Fruit fly (Drosophila melanogaster) ovary, adult (tissue): ENCODE results near the gene CG33269.

Experiments used
- CG17801 ChIP-seq: fragments of 200-800 bp; optimal IDR thresholded peaks from 2 replicates; lab custom pipeline; 2019; ENCODE audit warnings: missing biosample characterization, mild to moderate bottlenecking, missing genetic modification characterization, moderate library complexity; ENCODE audit not compliant: partially characterized antibody

CG33269 gene

DNA sequence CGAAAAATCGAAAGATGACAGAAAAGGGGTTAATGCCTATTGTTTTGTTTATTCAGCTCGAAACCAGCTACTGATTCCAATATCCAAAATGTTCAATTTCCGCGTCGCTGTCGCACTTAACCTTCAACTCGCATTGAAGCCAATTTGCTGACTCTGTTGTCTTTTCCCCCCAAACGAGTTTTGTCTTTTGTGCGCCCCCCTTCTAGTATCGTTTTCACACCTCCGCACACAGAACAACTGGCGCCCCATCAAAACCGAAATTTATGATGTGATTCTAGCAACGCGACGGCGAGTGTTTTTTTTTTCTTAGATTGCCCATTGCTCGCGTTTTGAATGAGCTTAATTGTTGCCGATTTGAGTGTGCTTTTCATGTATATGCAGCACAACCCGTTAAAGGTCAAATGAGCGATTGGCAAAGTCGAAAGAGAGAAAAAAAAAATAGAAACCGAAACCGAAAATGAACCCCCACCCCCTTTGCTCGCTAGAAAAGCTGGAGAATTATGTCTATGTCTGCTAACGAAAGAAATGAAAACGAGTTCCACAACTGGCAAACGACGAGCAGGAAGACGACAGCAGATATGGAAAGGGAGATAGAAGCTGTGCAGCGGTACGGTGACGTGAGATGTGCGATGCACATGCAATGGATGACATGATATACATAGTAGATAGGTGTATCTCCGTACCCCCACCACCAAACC, 31.5 kb downstream of the CG33269 start:
- TF ChIP-seq CG17801 (GFP tag; lab: Kevin White, UChicago) = no peak

DNA sequence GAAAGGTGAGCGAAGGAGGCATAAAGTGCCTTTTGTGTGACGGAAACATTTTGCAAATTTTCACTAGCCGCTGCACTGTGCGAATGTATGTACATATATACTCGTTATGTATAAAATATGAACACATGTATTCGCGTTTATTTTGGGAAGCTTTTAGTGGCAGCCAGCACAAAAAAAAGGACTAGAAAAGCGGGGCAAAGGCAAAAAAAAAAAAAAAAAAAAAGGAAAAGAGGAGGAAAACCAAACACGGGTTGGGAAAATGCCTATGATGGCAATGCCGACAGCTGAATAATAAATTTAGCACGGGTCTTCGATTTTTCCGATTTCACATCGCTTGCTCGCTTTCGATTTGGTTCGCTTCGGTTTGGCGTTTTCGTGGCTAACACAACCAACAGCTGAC, 32.6 kb downstream of the CG33269 start:
- no peak for TF ChIP-seq CG17801 (GFP tag; lab: Kevin White, UChicago)

DNA sequence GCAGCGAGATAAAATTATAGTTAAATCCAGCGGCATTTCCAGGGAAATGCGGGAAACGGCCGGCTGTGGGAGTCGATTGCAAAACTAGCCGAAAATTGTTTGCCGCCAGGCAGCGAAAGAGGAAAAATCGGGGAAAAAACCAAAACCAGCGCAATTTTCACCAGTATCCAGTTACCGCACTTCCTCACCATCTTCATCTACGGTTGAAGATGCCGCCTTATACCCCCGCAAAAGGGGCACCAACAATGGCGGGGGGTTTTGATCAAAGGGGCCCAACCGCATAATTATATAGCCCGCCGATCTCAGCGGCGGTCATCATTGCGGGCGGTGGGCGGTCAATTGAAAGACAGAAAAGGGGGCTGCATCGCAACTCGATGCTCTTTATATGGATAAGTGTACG, 34.0 kb downstream of the CG33269 start:
- no peak for TF ChIP-seq CG17801 (GFP tag; lab: Kevin White, UChicago)

DNA sequence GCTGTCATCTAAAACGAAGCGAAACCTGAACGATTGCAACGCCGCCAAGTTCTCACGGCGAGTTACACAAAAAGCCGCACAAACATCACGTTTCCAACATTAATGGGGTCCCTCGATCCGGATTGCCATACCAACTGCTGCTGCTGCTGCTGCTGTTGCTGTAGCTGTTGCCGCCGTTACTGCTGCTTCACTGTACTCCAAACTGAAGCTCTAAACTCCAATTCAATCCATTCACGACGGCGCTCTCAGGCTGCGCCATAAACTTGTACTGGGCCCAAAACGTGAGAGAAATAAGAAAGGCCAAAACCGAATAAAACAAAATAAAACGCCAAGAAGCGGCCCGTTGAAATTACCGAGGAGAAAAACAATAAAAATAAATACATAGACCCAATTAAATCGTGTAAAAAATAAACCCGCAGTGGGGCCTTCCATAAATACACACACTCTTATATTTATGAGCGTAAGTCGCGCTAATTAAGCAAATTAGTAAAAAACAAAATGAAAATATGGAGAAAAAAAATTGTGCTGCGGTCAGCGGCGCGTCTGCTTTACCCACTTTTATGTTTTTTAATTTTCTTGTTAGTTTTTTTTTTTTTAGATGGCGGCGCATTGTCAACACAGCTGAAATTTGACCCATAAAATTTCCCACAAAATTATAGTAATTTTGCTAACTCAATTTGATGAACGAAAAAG, 34.5 kb downstream of the CG33269 start:
- peak; percentile 84 for TF ChIP-seq CG17801 (GFP tag; lab: Kevin White, UChicago)

DNA sequence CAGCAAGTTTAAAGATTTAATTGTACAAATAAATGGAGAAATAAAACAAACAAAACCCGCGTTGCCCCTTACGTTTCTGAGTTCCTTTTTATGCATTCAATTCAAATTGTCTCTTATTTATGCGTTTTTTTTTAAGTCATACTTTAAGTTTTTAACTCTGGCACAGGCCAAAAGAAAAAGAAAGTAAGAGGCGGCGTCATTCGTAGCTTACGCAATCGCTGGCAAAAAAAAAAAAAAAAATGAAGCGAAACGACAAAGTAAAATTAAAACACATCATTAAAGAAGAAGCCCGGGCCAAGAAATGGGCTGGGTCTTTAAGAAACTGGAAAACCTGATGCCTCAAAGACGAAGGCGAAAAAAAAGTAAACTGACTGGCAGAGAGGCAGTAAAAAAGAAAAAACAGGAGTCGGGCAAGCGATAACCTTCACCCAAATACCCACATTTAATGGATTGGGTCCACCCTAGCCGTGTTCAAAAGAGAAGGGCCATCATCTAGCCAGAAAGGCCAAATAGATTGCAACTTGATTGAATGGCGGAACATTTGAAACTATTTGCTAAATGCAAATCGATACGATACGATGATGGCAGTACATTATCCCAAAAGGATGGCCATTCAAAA, 38.2 kb downstream of the CG33269 start:
- no peak for TF ChIP-seq CG17801 (GFP tag; lab: Kevin White, UChicago)

DNA sequence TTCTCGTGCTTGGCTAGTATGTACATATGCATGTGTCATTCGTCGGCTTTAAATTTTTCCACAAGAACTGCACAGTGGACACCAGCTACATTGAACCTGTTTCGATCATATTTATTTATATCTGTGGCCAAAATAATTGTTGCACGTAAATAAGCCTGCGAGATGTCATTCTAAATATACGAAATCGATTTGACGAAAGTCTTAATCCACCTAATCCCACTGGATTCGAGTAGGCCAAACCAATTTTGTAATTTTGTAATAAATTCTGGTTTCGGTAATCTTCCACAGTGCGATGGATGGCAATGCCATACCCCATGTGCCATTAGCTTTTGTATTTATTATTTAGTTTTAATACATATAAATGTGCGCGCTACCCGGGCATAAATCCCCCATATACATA, 39.0 kb downstream of the CG33269 start:
- TF ChIP-seq CG17801 (GFP tag; lab: Kevin White, UChicago) = no peak

DNA sequence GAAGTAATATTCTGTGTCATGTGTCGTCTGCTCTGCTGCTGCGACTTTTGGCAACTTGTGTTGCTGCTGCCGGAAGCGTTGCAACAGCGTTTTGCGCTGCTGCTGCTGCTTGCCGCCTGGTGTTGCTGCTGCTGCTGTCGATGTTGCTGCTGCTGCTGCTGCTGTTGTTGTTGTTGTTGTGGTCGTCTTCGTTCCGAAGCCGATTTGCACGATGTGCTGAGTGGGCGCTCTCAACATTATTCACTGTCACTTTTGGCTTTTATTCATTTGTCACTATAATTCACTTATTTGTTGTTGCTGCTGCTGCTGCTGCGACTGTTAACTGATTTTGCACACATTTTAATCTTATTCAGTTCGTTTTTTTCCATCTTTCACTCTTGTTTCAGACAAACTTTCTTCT, 39.6 kb downstream of the CG33269 start:
- no peak for TF ChIP-seq CG17801 (GFP tag; lab: Kevin White, UChicago)

DNA sequence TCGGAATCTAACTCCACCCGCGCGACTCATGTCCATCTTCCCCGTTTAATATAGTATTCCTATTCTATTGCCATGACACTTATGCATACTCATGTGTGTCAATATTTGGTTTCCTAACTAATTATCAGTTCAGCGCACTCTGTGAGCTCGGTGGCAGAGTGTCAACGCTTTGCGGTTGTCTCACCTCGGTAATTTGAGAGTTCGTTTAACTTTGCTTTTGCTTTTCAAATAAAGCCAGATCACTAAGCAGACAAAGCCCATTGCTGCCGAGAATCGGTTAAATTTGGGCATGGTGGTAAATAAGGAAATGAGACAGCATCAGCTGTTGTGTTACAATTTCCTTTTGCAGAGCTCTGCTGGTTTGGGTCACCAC, 41.7 kb downstream of the CG33269 start:
- TF ChIP-seq CG17801 (GFP tag; lab: Kevin White, UChicago) = no peak

DNA sequence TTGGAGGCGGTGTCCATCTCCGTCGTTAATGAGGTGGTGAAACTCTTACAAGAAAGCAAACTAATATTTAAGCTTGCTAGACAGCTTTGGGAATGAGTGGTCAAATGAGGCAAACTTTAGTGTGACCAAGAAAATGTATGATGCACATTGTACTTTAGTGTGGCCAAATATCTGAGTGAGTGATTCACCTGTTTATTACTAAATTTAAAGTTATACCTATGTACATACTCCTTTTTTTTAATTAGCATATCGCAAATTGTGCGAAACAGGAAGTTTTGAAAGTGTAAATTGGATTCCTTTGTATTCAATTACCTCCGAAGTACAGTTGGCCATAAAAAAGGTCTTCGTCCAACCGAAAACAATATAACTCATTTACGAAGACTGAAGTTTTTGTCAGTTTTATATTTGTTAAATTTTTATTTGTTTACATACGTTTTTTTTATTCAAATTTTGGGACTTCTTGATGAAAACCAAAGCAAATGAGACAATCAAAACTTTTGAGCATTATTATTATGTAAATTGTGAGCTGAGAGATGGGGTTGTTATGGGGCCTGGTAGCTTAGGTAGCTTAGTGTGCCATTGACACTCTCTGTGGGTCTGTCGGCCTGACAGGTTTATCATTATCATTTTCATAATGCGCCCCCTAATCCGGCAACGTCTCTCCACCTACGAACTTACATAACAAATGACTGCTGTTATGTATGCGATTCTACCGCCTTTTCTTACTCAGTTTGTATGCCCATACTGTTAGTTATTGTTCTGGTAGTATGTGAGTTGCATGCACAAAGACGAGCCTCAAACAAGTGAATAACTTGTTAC, 42.3 kb downstream of the CG33269 start:
- TF ChIP-seq CG17801 (GFP tag; lab: Kevin White, UChicago) = no peak

DNA sequence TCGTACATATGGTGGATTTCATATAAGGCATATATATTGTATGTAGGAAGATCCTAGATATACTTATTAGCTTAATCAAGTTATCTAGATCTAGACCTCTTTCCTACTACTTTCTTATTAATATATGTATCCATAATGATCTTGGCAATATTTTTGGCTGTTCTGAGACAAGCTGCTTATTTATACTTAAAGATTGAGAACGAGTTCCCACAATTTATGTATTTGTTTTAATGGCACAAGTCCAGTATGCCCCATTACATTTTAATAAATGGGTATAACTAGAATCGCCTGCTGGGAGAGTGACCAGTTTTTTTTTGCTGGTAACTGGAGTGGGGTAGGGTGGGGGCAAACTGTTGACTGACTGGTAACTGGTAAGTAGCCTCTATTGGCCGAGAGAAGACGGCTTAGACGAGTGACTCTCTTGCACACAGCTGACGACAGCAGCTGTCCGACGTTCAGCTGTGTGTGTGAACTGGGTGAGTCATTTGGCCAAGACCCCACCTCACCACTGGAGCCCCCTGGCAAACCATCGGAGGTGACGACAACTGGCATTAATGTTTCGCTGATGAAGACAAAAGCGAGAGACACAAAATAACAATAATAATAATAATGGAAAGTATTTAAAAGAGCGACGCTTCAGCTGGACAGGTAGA, 45.1 kb downstream of the CG33269 start:
- no peak for TF ChIP-seq CG17801 (GFP tag; lab: Kevin White, UChicago)

DNA sequence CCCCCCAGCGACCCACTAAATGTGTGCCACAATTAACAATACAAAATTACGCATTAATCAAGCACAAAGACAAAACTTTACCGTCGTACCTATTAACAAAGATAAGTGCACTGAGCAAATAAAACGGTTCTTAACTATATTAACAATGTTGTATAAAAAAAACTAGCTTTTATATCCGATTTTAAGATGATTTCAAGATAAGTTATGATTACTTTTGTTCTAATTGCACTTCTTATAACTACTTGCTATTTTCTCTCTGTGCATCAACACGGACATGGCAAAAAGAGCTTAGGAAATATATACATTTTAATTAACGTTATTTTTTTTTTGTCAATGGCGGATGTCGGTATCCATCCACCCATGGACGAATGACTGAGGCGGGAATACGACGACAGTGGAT, 45.9 kb downstream of the CG33269 start:
- TF ChIP-seq CG17801 (GFP tag; lab: Kevin White, UChicago) = no peak

DNA sequence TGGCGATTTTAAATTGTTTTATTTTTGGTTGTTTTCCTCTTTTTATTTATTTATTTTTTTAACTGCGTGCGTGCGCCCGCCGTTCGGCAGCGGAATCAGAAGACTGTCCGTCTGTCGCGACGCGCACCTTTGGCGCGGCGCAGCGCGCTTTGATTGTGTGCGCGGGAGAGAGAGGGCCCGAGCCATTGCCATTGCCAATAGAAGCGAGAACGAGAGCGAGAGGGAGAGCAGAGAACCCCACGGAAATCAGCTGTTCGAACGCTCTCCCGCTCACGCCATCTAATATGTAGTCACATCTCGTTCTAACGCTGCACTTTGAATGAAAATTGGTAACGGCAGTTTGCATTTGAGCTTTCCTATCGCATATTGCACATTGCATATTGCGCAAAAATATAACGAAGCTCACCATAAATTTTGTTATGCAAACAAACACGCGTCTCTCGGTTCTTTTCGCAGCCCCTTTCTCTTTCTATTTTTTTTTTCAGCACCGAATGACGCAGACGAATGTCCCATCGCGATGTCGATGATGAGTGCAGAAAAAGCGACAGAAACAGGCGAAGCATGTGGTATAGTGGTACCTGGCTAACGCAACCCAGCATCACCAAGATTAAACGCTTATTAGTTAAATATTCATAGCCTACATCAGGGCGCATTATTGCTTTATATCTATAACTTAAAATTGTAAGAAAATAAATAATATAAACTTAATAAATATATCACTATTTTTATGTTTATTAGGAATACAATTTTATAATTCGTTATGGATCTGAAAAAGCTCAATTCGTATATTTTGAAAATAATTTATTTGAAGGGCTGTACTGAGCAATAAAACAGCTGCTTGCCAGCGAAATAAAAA, 47.4 kb downstream of the CG33269 start:
- TF ChIP-seq CG17801 (GFP tag; lab: Kevin White, UChicago) = peak; percentile 21

DNA sequence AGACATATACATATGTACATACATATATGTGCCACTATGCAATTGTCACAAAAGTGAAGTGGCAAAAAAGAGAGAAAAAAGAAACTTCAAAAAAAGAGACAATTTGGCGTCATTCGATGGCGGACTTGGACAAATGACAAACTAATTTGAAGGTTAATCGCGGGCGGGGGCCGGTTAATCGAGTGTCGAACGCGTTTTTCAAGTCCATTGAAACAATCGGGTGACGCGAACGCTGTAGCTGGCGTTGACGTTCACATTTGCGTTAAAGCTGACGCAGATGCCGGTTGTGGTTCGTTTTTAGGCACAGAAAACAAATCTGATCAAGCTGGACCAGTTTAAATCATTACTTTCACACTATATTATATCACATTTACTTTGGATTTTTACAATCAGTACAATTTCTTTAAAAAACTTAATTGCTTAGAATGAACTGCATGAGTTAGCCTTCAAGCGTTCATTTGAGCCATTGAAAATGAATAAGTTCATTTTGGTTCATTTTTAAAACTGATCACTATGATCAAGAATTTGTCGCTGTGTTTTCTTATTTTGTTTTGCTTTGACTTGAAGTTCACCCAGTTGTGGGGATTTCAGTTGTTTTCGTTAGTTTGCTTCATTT, 48.2 kb downstream of the CG33269 start:
- no peak for TF ChIP-seq CG17801 (GFP tag; lab: Kevin White, UChicago)
